Fruit fly (Drosophila melanogaster): ENCODE results near the gene CG4666.
A peak's percentile ranks its signal among the peaks of the same experiment; 100 is the strongest.

CG4666 gene

DNA sequence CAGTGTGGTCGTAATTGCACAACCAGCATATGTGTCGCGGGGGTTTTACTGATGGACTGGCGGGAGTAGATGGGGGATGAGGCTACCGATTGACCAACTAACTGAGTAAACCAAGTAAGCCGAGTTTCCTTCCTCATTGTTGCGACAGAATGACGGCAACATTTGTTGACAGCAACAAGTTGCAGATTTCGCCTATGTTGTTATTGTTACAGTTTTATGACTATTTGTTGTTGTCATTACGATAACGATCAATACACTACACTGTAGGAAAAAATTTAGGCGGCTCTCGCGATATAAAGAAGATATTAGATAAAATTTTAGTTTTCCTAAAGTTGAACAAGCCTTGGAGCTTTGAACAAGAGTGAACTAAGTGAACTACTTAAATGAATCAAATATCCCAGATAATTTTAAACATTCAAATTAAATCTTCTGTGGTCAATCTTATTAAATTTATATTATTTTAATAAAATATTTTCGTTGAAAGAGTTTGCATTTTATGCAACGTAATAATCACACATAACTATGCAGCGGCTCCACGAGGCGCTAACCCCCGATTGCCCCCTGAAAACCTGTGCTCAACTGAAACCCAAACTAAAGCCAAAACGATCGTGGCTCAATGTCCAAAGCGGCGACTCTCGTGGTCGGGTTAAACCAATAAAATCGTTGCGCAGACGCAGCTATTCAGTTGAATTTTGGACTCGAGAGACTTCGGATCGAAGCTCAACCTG, 10.1 kb downstream of the CG4666 start, which contains the start of gene CG5928 (continued):
- no peak for TF ChIP-seq Sry-β (GFP tag; optimal IDR thresholded peaks at IDR 0.05)
- TF ChIP-seq Hand (GFP tag; optimal IDR thresholded peaks at IDR 0.05), result no peak
- no peak for TF ChIP-seq corto (GFP tag; optimal IDR thresholded peaks at IDR 0.05)
- no peak for TF ChIP-seq CG8765 (GFP tag; IDR thresholded peaks at IDR 0.05)
- TF ChIP-seq crp (GFP tag; optimal IDR thresholded peaks at IDR 0.05), result no peak
- no peak for TF ChIP-seq CG2199 (GFP tag; IDR thresholded peaks at IDR 0.05)
- TF ChIP-seq CG10565 (GFP tag; optimal IDR thresholded peaks at IDR 0.05), result no peak
- TF ChIP-seq tgo (GFP tag; IDR thresholded peaks at IDR 0.05), result no peak; the same call in 2 of the 3 replicates
- TF ChIP-seq sna (GFP tag; IDR thresholded peaks at IDR 0.05; ENCODE audit: partially characterized antibody), result no peak
- TF ChIP-seq CG11695 (GFP tag; IDR thresholded peaks at IDR 0.05), result peak; percentile 48; the same call in 2 of the 3 replicates

- TF ChIP-seq CG32532 (GFP tag; IDR thresholded peaks at IDR 0.05) (no peak), corto (GFP tag; optimal IDR thresholded peaks at IDR 0.05) (no peak), Deaf1 (tag; optimal IDR thresholded peaks at IDR 0.05) (no peak), Ssrp (tag; optimal IDR thresholded peaks at IDR 0.05) (no peak), psq (GFP tag; optimal IDR thresholded peaks at IDR 0.05) (no peak), ATbp (GFP tag; optimal IDR thresholded peaks at IDR 0.05) (no peak), Med (GFP tag) (no peak), Sox100B (GFP tag; optimal IDR thresholded peaks at IDR 0.05) (no peak), CG17385 (GFP tag; optimal IDR thresholded peaks at IDR 0.05) (no peak), CG16813 (GFP tag; IDR thresholded peaks at IDR 0.05; ENCODE audit: partially characterized antibody) (no peak), Ravus (GFP tag; IDR thresholded peaks at IDR 0.05) (no peak), CG15269 (tag; optimal IDR thresholded peaks at IDR 0.05) (no peak), NC2β (GFP tag; optimal IDR thresholded peaks at IDR 0.05) (no peak), CG32767 (GFP tag; IDR thresholded peaks at IDR 0.05) (no peak), Fer1 (GFP tag; optimal IDR thresholded peaks at IDR 0.05) (no peak), Stat92E (GFP tag; optimal IDR thresholded peaks at IDR 0.05) (no peak), CG10366 (GFP tag; IDR thresholded peaks at IDR 0.05) (no peak)
Measured at dm6 chrX:6066316-6066715, 11.3 kb downstream of the CG4666 start, which contains the start of gene CG43115. CG43115 (minus strand) TSS chrX:6066416.

- TF ChIP-seq CG30431 (GFP tag; optimal IDR thresholded peaks at IDR 0.05), result no peak
- TF ChIP-seq exex (tag; optimal IDR thresholded peaks at IDR 0.05), result peak; percentile 81
- TF ChIP-seq btn (GFP tag; optimal IDR thresholded peaks at IDR 0.05), result no peak
- TF ChIP-seq sd (tag; optimal IDR thresholded peaks at IDR 0.05), result peak; percentile 30
- no peak for TF ChIP-seq sisA (GFP tag; IDR thresholded peaks at IDR 0.05)
- TF ChIP-seq dimm (GFP tag; IDR thresholded peaks at IDR 0.05), result no peak
- no peak for TF ChIP-seq CG31441 (GFP tag; IDR thresholded peaks at IDR 0.05)
- peak; percentile 26 for TF ChIP-seq sug (tag; optimal IDR thresholded peaks at IDR 0.05)
- peak in 1 of 2 experiments; percentile 7 for TF ChIP-seq Pdp1 (GFP tag; optimal IDR thresholded peaks at IDR 0.05)
- TF ChIP-seq gcm2 (GFP tag; optimal IDR thresholded peaks at IDR 0.05), result no peak
- TF ChIP-seq MTF-1 (GFP tag; optimal IDR thresholded peaks at IDR 0.05; ENCODE audit: borderline replicate concordance), result no peak
- no peak for TF ChIP-seq Antp (GFP tag; optimal IDR thresholded peaks at IDR 0.05)
- TF ChIP-seq ken (GFP tag; IDR thresholded peaks at IDR 0.05), result no peak
- TF ChIP-seq mirr (GFP tag; optimal IDR thresholded peaks at IDR 0.05), result peak; percentile 74
- no peak for TF ChIP-seq Gug (GFP tag; IDR thresholded peaks at IDR 0.05)
- no peak for TF ChIP-seq hb (GFP tag; IDR thresholded peaks at IDR 0.05; ENCODE audit: partially characterized antibody)
- TF ChIP-seq CG18619 (GFP tag; optimal IDR thresholded peaks at IDR 0.05), result no peak
- no peak for TF ChIP-seq Oaz (GFP tag; IDR thresholded peaks at IDR 0.05)
- no peak for TF ChIP-seq CG30403 (GFP tag; optimal IDR thresholded peaks at IDR 0.05)
- TF ChIP-seq CG12659 (GFP tag; optimal IDR thresholded peaks at IDR 0.05), result no peak
- TF ChIP-seq tgo (GFP tag; IDR thresholded peaks at IDR 0.05), result no peak
- no peak for TF ChIP-seq Lpt (GFP tag; optimal IDR thresholded peaks at IDR 0.05)
- TF ChIP-seq trh (GFP tag; optimal IDR thresholded peaks at IDR 0.05), result no peak
- TF ChIP-seq CG10366 (GFP tag; IDR thresholded peaks at IDR 0.05), result no peak
Measured at dm6 chrX:6064508-6064907, 13.1 kb downstream of the CG4666 start.
